Worm (Caenorhabditis elegans) whole organism, L4 larva: Measurements from ENCODE around the gene F45E1.5.
A peak's percentile ranks its signal among the peaks of the same experiment; 100 is the strongest.

Experiments
- F44E2.7 ChIP-seq: fragments of 200-800 bp; sonication (Bioruptor generic); IDR thresholded peaks from 2 replicates; pipeline ENCODE4 v2.1.2; 2022; ENCODE audit warnings: missing genetic modification characterization, missing compliant biosample characterization
- F49E8.2 ChIP-seq: sonication (generic microtip); optimal IDR thresholded peaks from 2 replicates; lab custom pipeline; 2016; ENCODE audit warnings: missing compliant biosample characterization, mild to moderate bottlenecking, missing genetic modification characterization, borderline replicate concordance
- T26A8.4 ChIP-seq: fragments of 200-800 bp; sonication (Bioruptor generic); IDR thresholded peaks from 2 replicates; pipeline ENCODE4 v1.3.6; 2022; ENCODE audit warnings: missing genetic modification characterization, missing compliant biosample characterization
- Y105C5A.15 ChIP-seq: fragments of 200-800 bp; sonication (Bioruptor generic); IDR thresholded peaks from 2 replicates; pipeline ENCODE4 v1.3.6; 2022; ENCODE audit warnings: missing genetic modification characterization, missing compliant biosample characterization
- Y75B8A.6 ChIP-seq: fragments of 200-800 bp; sonication (Bioruptor generic); IDR thresholded peaks from 2 replicates; pipeline ENCODE4 v1.3.6; 2022; ENCODE audit warnings: missing genetic modification reagents, missing genetic modification characterization, missing compliant biosample characterization
- aha-1 ChIP-seq: fragments of 150-350 bp; peaks from one replicate; lab custom pipeline; 2014; ENCODE audit warnings: missing biosample characterization, missing genetic modification characterization
- ama-1 ChIP-seq: fragments of 150-350 bp; optimal IDR thresholded peaks from 2 replicates; lab custom pipeline; 2014; ENCODE audit warnings: inconsistent platforms, mixed read lengths
- ceh-62 ChIP-seq: sonication (generic microtip); optimal IDR thresholded peaks from 2 replicates; lab custom pipeline; 2017; ENCODE audit warnings: missing biosample characterization, missing genetic modification characterization
- daf-16 ChIP-seq, 3 experiments: sonication (generic microtip); optimal IDR thresholded peaks; 2 replicates each; lab custom pipeline; 2016 to 2017; ENCODE audit warnings: missing genetic modification characterization in 3 of 3, missing genetic modification reagents in 3 of 3, mild to moderate bottlenecking in 2 of 3, missing compliant biosample characterization in 2 of 3, missing biosample characterization in 1 of 3, moderate library complexity in 1 of 3
- daf-8 ChIP-seq: fragments of 200-800 bp; sonication (Bioruptor generic); IDR thresholded peaks from 2 replicates; pipeline ENCODE4 v1.3.6; 2022; ENCODE audit warnings: missing genetic modification characterization, missing compliant biosample characterization
- dmd-8 ChIP-seq: fragments of 200-800 bp; sonication (Bioruptor generic); IDR thresholded peaks from 2 replicates; pipeline ENCODE4 v1.3.6; 2022; ENCODE audit warnings: missing genetic modification characterization, missing compliant biosample characterization
- dpl-1 ChIP-seq: fragments of 150-350 bp; optimal IDR thresholded peaks from 2 replicates; lab custom pipeline; 2014; ENCODE audit warnings: missing biosample characterization, missing genetic modification reagents, missing genetic modification characterization
- dve-1 ChIP-seq: sonication (generic microtip); optimal IDR thresholded peaks from 2 replicates; lab custom pipeline; 2017; ENCODE audit warnings: antibody characterized with exemption, mild to moderate bottlenecking, missing genetic modification characterization, missing compliant biosample characterization; ENCODE audit not compliant: insufficient read depth
- egl-43 ChIP-seq: fragments of 200-800 bp; sonication (Bioruptor generic); IDR thresholded peaks from 2 replicates; pipeline ENCODE4 v1.3.6; 2022; ENCODE audit warnings: missing genetic modification reagents, missing genetic modification characterization, missing compliant biosample characterization
- hlh-11 ChIP-seq: fragments of 200-800 bp; sonication (Bioruptor generic); optimal IDR thresholded peaks from 2 replicates; lab custom pipeline; 2018; ENCODE audit warnings: mild to moderate bottlenecking, missing genetic modification characterization, missing compliant biosample characterization
- hlh-30 ChIP-seq: sonication (generic microtip); optimal IDR thresholded peaks from 2 replicates; lab custom pipeline; 2017; ENCODE audit warnings: antibody characterized with exemption, mild to moderate bottlenecking, missing genetic modification characterization, missing compliant biosample characterization; ENCODE audit not compliant: insufficient read depth
- lin-15B ChIP-seq: fragments of 150-350 bp; sonication (generic microtip); optimal IDR thresholded peaks from 3 replicates; lab custom pipeline; 2014; ENCODE audit warnings: missing biosample characterization, missing genetic modification characterization
- lin-38 ChIP-seq: fragments of 200-800 bp; sonication (Bioruptor generic); IDR thresholded peaks from 2 replicates; pipeline ENCODE4 v1.3.6; 2022; ENCODE audit warnings: missing genetic modification reagents, missing genetic modification characterization, missing compliant biosample characterization
- lin-39 ChIP-seq: fragments of 150-350 bp; optimal IDR thresholded peaks from 2 replicates; lab custom pipeline; 2014; ENCODE audit warnings: missing biosample characterization, missing genetic modification reagents, missing genetic modification characterization
- lir-3 ChIP-seq: sonication (generic microtip); optimal IDR thresholded peaks from 2 replicates; lab custom pipeline; 2016; ENCODE audit warnings: mild to moderate bottlenecking, missing genetic modification characterization, missing compliant biosample characterization
- mdl-1 ChIP-seq, 2 experiments: fragments of 150-350 bp in 1 of 2; sonication (generic microtip) in 1 of 2; optimal IDR thresholded peaks; 2 replicates each; lab custom pipeline; 2014 to 2017; ENCODE audit warnings: missing biosample characterization in 2 of 2, missing genetic modification characterization in 2 of 2
- mep-1 ChIP-seq: fragments of 150-350 bp; sonication (generic microtip); optimal IDR thresholded peaks from 3 replicates; lab custom pipeline; 2014; ENCODE audit warnings: missing biosample characterization, missing genetic modification characterization
- mxl-2 ChIP-seq: fragments of 200-800 bp; sonication (Bioruptor generic); conservative IDR thresholded peaks from 2 replicates; pipeline ENCODE4 v1.3.6; 2022; ENCODE audit warnings: missing genetic modification reagents, missing genetic modification characterization, missing compliant biosample characterization
- mxl-3 ChIP-seq: fragments of 200-800 bp; sonication (Bioruptor generic); optimal IDR thresholded peaks from 2 replicates; lab custom pipeline; 2018; ENCODE audit warnings: mild to moderate bottlenecking, missing genetic modification characterization, missing compliant biosample characterization
- nhr-48 ChIP-seq: sonication (generic microtip); optimal IDR thresholded peaks from 2 replicates; lab custom pipeline; 2016; ENCODE audit warnings: mild to moderate bottlenecking, missing genetic modification characterization, missing compliant biosample characterization
- nhr-6 ChIP-seq: fragments of 150-350 bp; optimal IDR thresholded peaks from 2 replicates; lab custom pipeline; 2014; ENCODE audit warnings: missing biosample characterization, missing genetic modification characterization
- pha-4 ChIP-seq, 2 experiments: fragments of 150-350 bp in 1 of 2; fragments of 200-800 bp in 1 of 2; sonication (Bioruptor generic) in 1 of 2; IDR thresholded peaks in 1 of 2; optimal IDR thresholded peaks in 1 of 2; 2 replicates each; pipeline versions ENCODE4 v1.3.6 to Lab custom; 2014 to 2022; ENCODE audit warnings: missing genetic modification characterization in 2 of 2, missing genetic modification reagents in 2 of 2, missing biosample characterization in 1 of 2, missing compliant biosample characterization in 1 of 2
- php-3 ChIP-seq: fragments of 200-800 bp; sonication (Bioruptor generic); IDR thresholded peaks from 2 replicates; pipeline ENCODE4 v1.3.6; 2022; ENCODE audit warnings: missing genetic modification reagents, missing genetic modification characterization, missing compliant biosample characterization
- rbr-2 ChIP-seq: sonication (generic microtip); optimal IDR thresholded peaks from 2 replicates; lab custom pipeline; 2016; ENCODE audit warnings: missing genotype, missing genetic modification characterization, missing compliant biosample characterization
- sdz-12 ChIP-seq: fragments of 200-800 bp; sonication (Bioruptor generic); optimal IDR thresholded peaks from 2 replicates; lab custom pipeline; 2018; ENCODE audit warnings: mild to moderate bottlenecking, missing genetic modification characterization, missing compliant biosample characterization
- snpc-1.2 ChIP-seq: fragments of 200-800 bp; sonication (Bioruptor generic); IDR thresholded peaks from 2 replicates; pipeline ENCODE4 v1.3.6; 2022; ENCODE audit warnings: missing genetic modification reagents, missing genetic modification characterization, missing compliant biosample characterization
- unc-62 ChIP-seq, 3 experiments: fragments of 150-350 bp in 1 of 3; sonication (generic microtip); optimal IDR thresholded peaks in 2 of 3; peaks in 1 of 3; 1 replicate in 1 of 3; 2 replicates in 2 of 3; lab custom pipeline; 2014 to 2017; ENCODE audit warnings: missing biosample characterization in 3 of 3, missing genetic modification characterization in 3 of 3, missing genetic modification reagents in 3 of 3, missing genotype in 1 of 3
- ztf-7 ChIP-seq: fragments of 150-350 bp; optimal IDR thresholded peaks from 2 replicates; lab custom pipeline; 2014; ENCODE audit warnings: missing biosample characterization, missing genetic modification characterization

The F45E1.5 gene

DNA sequence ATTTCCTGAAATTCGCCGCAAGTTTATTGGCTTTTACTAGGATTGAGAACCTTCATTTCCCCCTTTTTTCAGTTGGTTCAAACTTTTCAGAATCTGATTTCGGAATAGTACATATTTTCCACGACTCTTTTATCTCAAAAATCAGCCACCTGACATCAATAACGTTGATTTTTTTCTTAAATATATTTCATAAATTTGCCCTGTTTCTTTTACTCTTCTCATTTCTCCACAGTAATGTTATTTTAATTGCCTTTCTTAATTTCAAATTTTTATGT is 23.5 kb upstream of the F45E1.5 start:
- TF ChIP-seq mdl-1 (tag; optimal IDR thresholded peaks at IDR 0.05; lab: Kevin White, UChicago) (no peak), aha-1 (tag; lab: Kevin White, UChicago) (peak; percentile 93), mxl-3 (GFP tag; lab: Kevin White, UChicago) (peak; percentile 8)

DNA sequence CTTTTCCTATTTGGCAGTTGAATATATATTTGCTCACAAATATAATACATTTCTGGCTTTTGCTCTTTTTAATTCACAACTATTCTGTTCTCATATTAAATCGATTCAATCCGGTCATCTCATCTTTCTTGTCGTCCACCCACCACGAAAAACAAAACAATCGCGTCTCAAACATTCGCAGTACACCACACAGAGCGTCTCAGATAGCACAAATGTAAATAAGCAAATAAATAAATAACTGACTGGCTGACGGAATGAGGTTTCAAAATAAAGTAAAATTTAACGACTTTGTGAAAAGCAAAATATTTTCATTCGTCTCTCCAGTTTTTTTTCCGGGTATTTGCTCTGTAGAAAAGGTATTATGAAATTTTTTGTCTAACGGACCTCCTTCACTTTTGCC is 22.8 kb upstream of the F45E1.5 start:
- no peak for TF ChIP-seq pha-4 (GFP tag; IDR thresholded peaks at IDR 0.05; lab: Robert Waterston, UW)
- TF ChIP-seq pha-4 (tag; optimal IDR thresholded peaks at IDR 0.05; lab: Kevin White, UChicago), result peak; percentile 58
- no peak for TF ChIP-seq egl-43 (GFP tag; lab: Robert Waterston, UW)
- no peak for TF ChIP-seq mxl-2 (GFP tag; lab: Robert Waterston, UW)
- TF ChIP-seq daf-16 (GFP tag; optimal IDR thresholded peaks at IDR 0.05; lab: Kevin White, UChicago), result peak in 1 of 2 experiments; percentile 35
- TF ChIP-seq daf-16 (tag; optimal IDR thresholded peaks at IDR 0.05; lab: Kevin White, UChicago), result peak; percentile 30

DNA sequence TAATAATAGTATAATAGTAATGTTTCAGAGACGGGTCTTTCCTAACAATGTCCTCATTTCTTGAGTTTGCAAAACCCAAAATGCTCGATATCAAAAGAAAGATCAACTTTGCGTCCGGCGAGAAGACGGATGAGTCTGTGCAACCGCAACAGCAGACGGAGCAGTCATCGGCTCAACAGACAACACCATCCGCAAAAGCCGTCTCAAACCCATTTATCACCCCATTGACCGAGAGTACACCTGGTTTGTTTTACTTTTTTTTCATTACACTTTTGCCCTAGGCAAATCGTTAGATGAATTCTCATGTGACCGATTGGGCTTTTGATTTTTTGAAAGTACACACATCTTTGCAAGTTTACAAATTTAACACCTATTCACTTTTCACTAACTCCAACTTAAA is 22.2 kb upstream of the F45E1.5 start, which contains the start of gene dct-1:
Gene dct-1 (plus strand): TSS at position 27 of the 400 bp plus-strand sequence.
- TF ChIP-seq sdz-12 (GFP tag; lab: Kevin White, UChicago) (peak; percentile 17), ceh-62 (tag; lab: Kevin White, UChicago) (no peak), lin-15B (tag; lab: Kevin White, UChicago) (no peak), lin-39 (tag; lab: Kevin White, UChicago) (no peak), hlh-30 (tag; lab: Kevin White, UChicago) (peak; percentile 31), aha-1 (tag; lab: Kevin White, UChicago) (peak; percentile 65), dpl-1 (GFP tag; lab: Kevin White, UChicago) (no peak), hlh-11 (tag; lab: Kevin White, UChicago) (peak; percentile 57), dve-1 (tag; lab: Kevin White, UChicago) (no peak), unc-62 (GFP tag; optimal IDR thresholded peaks at IDR 0.05 in 1 of 2; lab: Kevin White, UChicago) (no peak), unc-62 (tag; optimal IDR thresholded peaks at IDR 0.05; lab: Kevin White, UChicago) (no peak), daf-8 (GFP tag; lab: Robert Waterston, UW) (no peak), egl-43 (GFP tag; lab: Robert Waterston, UW) (no peak), mep-1 (tag; lab: Kevin White, UChicago) (peak; percentile 7), daf-16 (GFP tag; optimal IDR thresholded peaks at IDR 0.05; lab: Kevin White, UChicago) (peak in 1 of 2 experiments; percentile 60), daf-16 (tag; optimal IDR thresholded peaks at IDR 0.05; lab: Kevin White, UChicago) (no peak), T26A8.4 (GFP tag; lab: Robert Waterston, UW) (no peak), php-3 (GFP tag; lab: Robert Waterston, UW) (no peak), Y105C5A.15 (GFP tag; lab: Robert Waterston, UW) (no peak), mxl-3 (GFP tag; lab: Kevin White, UChicago) (no peak)
- TF ChIP-seq, all 104 proteins: peak for 6

DNA sequence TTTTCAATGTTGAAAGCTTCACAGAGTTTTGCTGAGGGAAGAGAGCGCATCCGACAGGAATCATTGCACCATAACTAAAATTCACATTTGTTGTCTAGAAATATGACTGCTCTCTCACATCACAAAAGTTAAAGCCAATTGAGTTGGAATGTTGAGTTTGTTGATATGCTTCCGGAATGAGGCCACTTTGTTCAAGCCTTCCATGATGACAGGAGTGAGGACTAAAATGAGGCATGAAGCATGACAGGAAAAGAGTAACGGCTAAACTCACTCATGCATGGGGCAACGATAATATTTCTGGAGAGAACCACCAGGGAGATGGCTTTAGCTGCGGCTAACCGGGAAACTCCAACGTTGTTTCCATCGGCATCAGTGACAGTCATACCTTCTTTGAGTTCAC is 20.1 kb upstream of the F45E1.5 start:
- TF ChIP-seq ama-1 (lab: Kevin White, UChicago) (peak; percentile 48), ceh-62 (tag; lab: Kevin White, UChicago) (no peak), aha-1 (tag; lab: Kevin White, UChicago) (peak; percentile 32), sdz-12 (GFP tag; lab: Kevin White, UChicago) (peak; percentile 57), Y75B8A.6 (GFP tag; lab: Robert Waterston, UW) (0 out of 2 replicates have a peak, but pooled peaks have one; percentile 13), rbr-2 (tag; lab: Kevin White, UChicago) (no peak), dmd-8 (0 out of 2 replicates have a peak, but pooled peaks have one; percentile 29), nhr-6 (no peak), F44E2.7 (GFP tag; lab: Robert Waterston, UW) (0 out of 2 replicates have a peak, but pooled peaks have one; percentile 22), T26A8.4 (GFP tag; lab: Robert Waterston, UW) (peak; percentile 49; the same call in 1 of the 2 replicates), lir-3 (no peak), snpc-1.2 (GFP tag; lab: Robert Waterston, UW) (no peak)

DNA sequence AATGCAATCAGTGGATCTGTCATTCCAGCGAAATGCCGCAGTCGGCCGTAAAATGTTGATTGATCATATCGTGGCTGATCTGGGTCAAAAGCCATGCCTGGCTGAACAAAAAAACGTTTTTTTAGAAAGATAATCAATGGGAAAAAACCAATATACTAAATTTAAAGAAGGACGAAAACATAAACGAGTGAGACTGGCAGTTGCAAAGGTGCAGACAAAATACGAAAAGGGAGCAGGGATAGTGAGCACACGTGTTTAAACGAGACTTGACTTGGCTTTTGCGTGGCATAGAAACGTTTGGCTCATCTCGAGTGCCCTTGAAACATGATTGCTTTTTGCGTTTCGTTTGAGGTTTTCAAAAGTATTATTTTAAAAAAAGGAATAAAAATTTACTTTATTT is 18.3 kb upstream of the F45E1.5 start, which contains the start of gene sfxn-2:
Gene sfxn-2 (minus strand): TSS at position 101 of the 400 bp plus-strand sequence.
- TF ChIP-seq lin-38 (no peak), ztf-7 (tag; lab: Kevin White, UChicago) (no peak), hlh-30 (tag; lab: Kevin White, UChicago) (peak; percentile 28), nhr-48 (tag; lab: Kevin White, UChicago) (no peak), F49E8.2 (no peak)
